Fruit fly (Drosophila melanogaster): Measurements from ENCODE around the gene CG7149.

- TF ChIP-seq toe (GFP tag; optimal IDR thresholded peaks at IDR 0.05) (no peak), pad (GFP tag; optimal IDR thresholded peaks at IDR 0.05) (no peak), cnc (optimal IDR thresholded peaks at IDR 0.05) (no peak), tj (GFP tag; optimal IDR thresholded peaks at IDR 0.05) (no peak)
These were observed 43.3 kb upstream of the CG7149 start for dm6 chr2L:7833650-7834049.
